Fruit fly (Drosophila melanogaster) whole organism, embryonic: Measurements from ENCODE around the gene CG3149.

Experiments used
- Adf1 ChIP-seq: fragments of 200-800 bp; sonication (Bioruptor generic); IDR thresholded peaks from 2 replicates; pipeline ENCODE4 v1.3.6; 2022; ENCODE audit warnings: missing biosample characterization, missing genetic modification characterization
- CG11085 ChIP-seq: fragments of 200-800 bp; sonication (Bioruptor generic); IDR thresholded peaks from 2 replicates; pipeline ENCODE4 v1.3.6; 2022; ENCODE audit warnings: missing biosample characterization, missing genetic modification characterization
- CG11093 ChIP-seq: fragments of 200-800 bp; sonication (Bioruptor generic); IDR thresholded peaks from 3 replicates; pipeline ENCODE4 v1.3.6; 2022; ENCODE audit warnings: missing biosample characterization, missing genetic modification characterization
- CG12104 ChIP-seq: fragments of 200-800 bp; sonication (Bioruptor generic); optimal IDR thresholded peaks from 3 replicates; lab custom pipeline; 2016; ENCODE audit warnings: missing biosample characterization, missing genetic modification characterization
- CG12155 ChIP-seq: fragments of 200-800 bp; sonication (Bioruptor generic); optimal IDR thresholded peaks from 3 replicates; lab custom pipeline; 2016; ENCODE audit warnings: missing biosample characterization, missing genetic modification characterization
- CG13894 ChIP-seq: fragments of 200-800 bp; sonication (Bioruptor generic); optimal IDR thresholded peaks from 3 replicates; lab custom pipeline; 2018; ENCODE audit warnings: missing biosample characterization, mild to moderate bottlenecking, missing genetic modification characterization, moderate library complexity
- CG14014 ChIP-seq: fragments of 200-800 bp; sonication (Bioruptor generic); IDR thresholded peaks from 2 replicates; pipeline ENCODE4 v1.3.6; 2022; ENCODE audit warnings: missing biosample characterization, missing genetic modification characterization
- CG1647 ChIP-seq: fragments of 200-800 bp; sonication (Bioruptor generic); optimal IDR thresholded peaks from 3 replicates; lab custom pipeline; 2016; ENCODE audit warnings: missing biosample characterization, missing genetic modification characterization
- CG1792 ChIP-seq: fragments of 200-800 bp; sonication (Bioruptor generic); optimal IDR thresholded peaks from 2 replicates; lab custom pipeline; 2016; ENCODE audit warnings: missing biosample characterization, missing genetic modification characterization
- CG18262 ChIP-seq: fragments of 200-800 bp; optimal IDR thresholded peaks from 3 replicates; lab custom pipeline; 2019; ENCODE audit warnings: missing biosample characterization, mild to moderate bottlenecking, missing genetic modification characterization, moderate library complexity
- CG2889 ChIP-seq: fragments of 200-800 bp; sonication (Bioruptor generic); IDR thresholded peaks from 3 replicates; pipeline ENCODE4 v1.3.6; 2022; ENCODE audit warnings: missing biosample characterization, missing genetic modification characterization
- CG31388 ChIP-seq: fragments of 200-800 bp; sonication (Bioruptor generic); optimal IDR thresholded peaks from 2 replicates; lab custom pipeline; 2016; ENCODE audit warnings: missing biosample characterization, missing genetic modification characterization
- CG3163 ChIP-seq: fragments of 200-800 bp; sonication (Bioruptor generic); optimal IDR thresholded peaks from 3 replicates; lab custom pipeline; 2016; ENCODE audit warnings: missing biosample characterization, missing genetic modification characterization
- CG3281 ChIP-seq: fragments of 200-800 bp; sonication (Bioruptor generic); optimal IDR thresholded peaks from 3 replicates; lab custom pipeline; 2017; ENCODE audit warnings: missing biosample characterization, mild to moderate bottlenecking, missing genetic modification characterization
- CG33557 ChIP-seq: fragments of 200-800 bp; sonication (Bioruptor generic); optimal IDR thresholded peaks from 2 replicates; lab custom pipeline; 2019; ENCODE audit warnings: missing biosample characterization, mild to moderate bottlenecking, missing genetic modification characterization, moderate library complexity
- CG34376 ChIP-seq: fragments of 200-800 bp; sonication (Bioruptor generic); optimal IDR thresholded peaks from 2 replicates; lab custom pipeline; 2018; ENCODE audit warnings: missing biosample characterization, mild to moderate bottlenecking, missing genetic modification characterization
- CG34422 ChIP-seq: fragments of 200-800 bp; sonication (Bioruptor generic); IDR thresholded peaks from 3 replicates; pipeline ENCODE4 v1.3.6; 2022; ENCODE audit warnings: missing biosample characterization, missing genetic modification characterization
- CG4820 ChIP-seq: fragments of 200-800 bp; sonication (Bioruptor generic); optimal IDR thresholded peaks from 3 replicates; lab custom pipeline; 2016; ENCODE audit warnings: missing biosample characterization, missing genetic modification characterization
- CG7987 ChIP-seq: fragments of 200-800 bp; sonication (Bioruptor generic); optimal IDR thresholded peaks from 2 replicates; lab custom pipeline; 2018; ENCODE audit warnings: missing biosample characterization, mild to moderate bottlenecking, missing genetic modification characterization, moderate library complexity
- CG9727 ChIP-seq: fragments of 200-800 bp; sonication (Bioruptor generic); optimal IDR thresholded peaks from 3 replicates; lab custom pipeline; 2017; ENCODE audit warnings: missing biosample characterization, mild to moderate bottlenecking, missing genetic modification characterization
- CG9817 ChIP-seq: fragments of 200-800 bp; sonication (Bioruptor generic); optimal IDR thresholded peaks from 2 replicates; lab custom pipeline; 2018; ENCODE audit warnings: missing biosample characterization, mild to moderate bottlenecking, missing genetic modification characterization, moderate library complexity
- Camta ChIP-seq: fragments of 200-800 bp; sonication (Bioruptor generic); optimal IDR thresholded peaks from 2 replicates; lab custom pipeline; 2016; ENCODE audit warnings: missing biosample characterization, missing genetic modification characterization
- D19A ChIP-seq: fragments of 200-800 bp; optimal IDR thresholded peaks from 3 replicates; lab custom pipeline; 2019; ENCODE audit warnings: missing biosample characterization, mild to moderate bottlenecking, missing genetic modification characterization, moderate library complexity
- Dad ChIP-seq: fragments of 200-800 bp; sonication (Bioruptor generic); optimal IDR thresholded peaks from 3 replicates; lab custom pipeline; 2016; ENCODE audit warnings: missing biosample characterization, missing genetic modification characterization
- Deaf1 ChIP-seq: fragments of 200-800 bp; optimal IDR thresholded peaks from 3 replicates; lab custom pipeline; 2019; ENCODE audit warnings: missing biosample characterization, mild to moderate bottlenecking, missing genetic modification characterization, moderate library complexity
- Dip2 ChIP-seq: fragments of 200-800 bp; sonication (Bioruptor generic); IDR thresholded peaks from 2 replicates; pipeline ENCODE4 v1.3.6; 2022; ENCODE audit warnings: missing biosample characterization, missing genetic modification characterization
- HLH54F ChIP-seq: fragments of 200-800 bp; sonication (Bioruptor generic); optimal IDR thresholded peaks from 3 replicates; lab custom pipeline; 2016; ENCODE audit warnings: missing biosample characterization, missing genetic modification characterization
- Hmx ChIP-seq: fragments of 200-800 bp; sonication (Bioruptor generic); optimal IDR thresholded peaks from 2 replicates; lab custom pipeline; 2016; ENCODE audit warnings: missing biosample characterization, missing genetic modification characterization
- Lpt ChIP-seq: fragments of >200 bp; optimal IDR thresholded peaks from 2 replicates; lab custom pipeline; 2018; ENCODE audit warnings: missing biosample characterization, missing genetic modification characterization
- Mrtf ChIP-seq: fragments of 200-800 bp; sonication (Bioruptor generic); IDR thresholded peaks from 3 replicates; pipeline ENCODE4 v1.3.6; 2022; ENCODE audit warnings: missing biosample characterization, missing genetic modification characterization
- NC2α ChIP-seq: fragments of 200-800 bp; sonication (Bioruptor generic); optimal IDR thresholded peaks from 2 replicates; lab custom pipeline; 2016; ENCODE audit warnings: missing biosample characterization, missing genetic modification characterization
- Opbp ChIP-seq: fragments of 200-800 bp; sonication (Bioruptor generic); IDR thresholded peaks from 3 replicates; pipeline ENCODE4 v1.3.6; 2022; ENCODE audit warnings: missing biosample characterization, missing genetic modification characterization; ENCODE audit not compliant: partially characterized antibody
- Sry-β ChIP-seq: fragments of 200-800 bp; sonication (Bioruptor generic); optimal IDR thresholded peaks from 2 replicates; lab custom pipeline; 2018; ENCODE audit warnings: missing biosample characterization, mild to moderate bottlenecking, missing genetic modification characterization, moderate library complexity
- Sry-δ ChIP-seq: fragments of 200-800 bp; sonication (Bioruptor generic); optimal IDR thresholded peaks from 2 replicates; lab custom pipeline; 2016; ENCODE audit warnings: missing biosample characterization, missing genetic modification characterization
- Vsx1 ChIP-seq: fragments of 200-800 bp; sonication (Bioruptor generic); optimal IDR thresholded peaks from 2 replicates; lab custom pipeline; 2017; ENCODE audit warnings: missing biosample characterization, mild to moderate bottlenecking, missing genetic modification characterization, missing genetic modification reagents
- bigmax ChIP-seq: fragments of 200-800 bp; sonication (Bioruptor generic); optimal IDR thresholded peaks from 2 replicates; lab custom pipeline; 2018; ENCODE audit warnings: missing biosample characterization, mild to moderate bottlenecking, missing genetic modification characterization
- cad ChIP-seq: fragments of >200 bp; optimal IDR thresholded peaks from 2 replicates; lab custom pipeline; 2017; ENCODE audit warnings: missing biosample characterization, missing genetic modification characterization
- cato ChIP-seq: fragments of 200-800 bp; sonication (Bioruptor generic); optimal IDR thresholded peaks from 2 replicates; lab custom pipeline; 2016; ENCODE audit warnings: missing biosample characterization, missing genetic modification characterization, borderline replicate concordance
- crc ChIP-seq: fragments of 200-800 bp; sonication (Bioruptor generic); optimal IDR thresholded peaks from 2 replicates; lab custom pipeline; 2016; ENCODE audit warnings: missing biosample characterization, missing genetic modification characterization
- dmrt99B ChIP-seq: fragments of 200-800 bp; sonication (Bioruptor generic); optimal IDR thresholded peaks from 2 replicates; lab custom pipeline; 2018; ENCODE audit warnings: missing biosample characterization, mild to moderate bottlenecking, missing genetic modification characterization, moderate library complexity
- eve ChIP-seq, 2 experiments: fragments of >200 bp; optimal IDR thresholded peaks; 2 replicates each; lab custom pipeline; 2017; ENCODE audit warnings: missing biosample characterization in 2 of 2, missing genetic modification characterization in 2 of 2
- inv ChIP-seq: fragments of 200-800 bp; sonication (Bioruptor generic); IDR thresholded peaks from 2 replicates; pipeline ENCODE4 v1.3.6; 2022; ENCODE audit warnings: missing biosample characterization, missing genetic modification characterization; ENCODE audit not compliant: partially characterized antibody
- kah ChIP-seq: fragments of 200-800 bp; sonication (Bioruptor generic); optimal IDR thresholded peaks from 2 replicates; lab custom pipeline; 2018; ENCODE audit warnings: missing biosample characterization, mild to moderate bottlenecking, missing genetic modification characterization
- knrl ChIP-seq: fragments of 200-800 bp; sonication (Bioruptor generic); IDR thresholded peaks from 3 replicates; pipeline ENCODE4 v1.3.6; 2022; ENCODE audit warnings: missing biosample characterization, missing genetic modification characterization; ENCODE audit not compliant: partially characterized antibody
- sna ChIP-seq: fragments of 200-800 bp; sonication (Bioruptor generic); IDR thresholded peaks from 2 replicates; pipeline ENCODE4 v1.3.6; 2022; ENCODE audit warnings: missing biosample characterization, missing genetic modification characterization; ENCODE audit not compliant: partially characterized antibody
- sob ChIP-seq: fragments of 200-800 bp; sonication (Bioruptor generic); IDR thresholded peaks from 2 replicates; pipeline ENCODE4 v1.3.6; 2022; ENCODE audit warnings: missing biosample characterization, missing genetic modification characterization
- stc ChIP-seq: fragments of 200-800 bp; sonication (Bioruptor generic); IDR thresholded peaks from 2 replicates; pipeline ENCODE4 v1.3.6; 2022; ENCODE audit warnings: missing biosample characterization, missing genetic modification characterization
- tll ChIP-seq, 2 experiments: fragments of 200-800 bp in 1 of 2; fragments of >200 bp in 1 of 2; sonication (Bioruptor generic) in 1 of 2; optimal IDR thresholded peaks; 2 replicates each; lab custom pipeline; 2017 to 2019; ENCODE audit warnings: missing biosample characterization in 2 of 2, missing genetic modification characterization in 2 of 2, mild to moderate bottlenecking in 1 of 2, moderate library complexity in 1 of 2
- vvl ChIP-seq: fragments of 200-800 bp; sonication (Bioruptor generic); IDR thresholded peaks from 2 replicates; pipeline ENCODE4 v1.3.6; 2022; ENCODE audit warnings: missing biosample characterization, missing genetic modification characterization
- zen2 ChIP-seq: fragments of 200-800 bp; sonication (Bioruptor generic); IDR thresholded peaks from 3 replicates; pipeline ENCODE4 v1.3.6; 2022; ENCODE audit warnings: missing biosample characterization, missing genetic modification characterization; ENCODE audit not compliant: partially characterized antibody

The CG3149 gene

DNA sequence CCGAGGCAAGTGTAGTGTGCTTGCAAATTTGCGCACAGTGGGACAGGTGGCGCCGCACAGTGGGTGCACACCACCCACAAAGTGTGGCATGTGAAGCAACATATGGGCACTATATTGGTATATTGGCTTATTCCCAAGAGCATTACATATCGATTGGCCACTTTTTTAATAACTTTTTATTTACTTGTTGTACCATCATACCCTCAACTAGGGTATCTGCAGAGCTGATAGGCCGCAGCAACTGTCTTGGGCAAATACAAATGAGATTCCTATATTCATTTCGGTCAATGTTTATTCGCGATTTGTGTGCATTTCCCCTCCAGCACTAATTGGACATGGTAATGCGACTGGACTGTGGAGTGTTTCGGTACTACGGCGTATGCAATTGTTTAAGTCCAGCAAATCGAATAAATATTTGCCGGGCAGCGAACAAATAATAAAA, 29.8 kb upstream of the CG3149 start (continued):
- no peak for TF ChIP-seq CG9817
- peak; percentile 64; the same call in 1 of the 2 replicates for TF ChIP-seq CG14014 (GFP tag; lab: Robert Waterston, UW)
- peak; percentile 52 for TF ChIP-seq CG9727 (GFP tag; lab: Kevin White, UChicago)
- peak; percentile 28 for TF ChIP-seq Sry-β
- TF ChIP-seq Adf1 (GFP tag; lab: Robert Waterston, UW): no peak
- TF ChIP-seq CG18262: peak; percentile 40
- no peak for TF ChIP-seq Deaf1 (tag; lab: Kevin White, UChicago)
- TF ChIP-seq Dip2: no peak
- no peak for TF ChIP-seq Lpt (GFP tag; lab: Kevin White, UChicago)
- TF ChIP-seq CG3163 (GFP tag; lab: Kevin White, UChicago): no peak
- TF ChIP-seq HLH54F (GFP tag; lab: Kevin White, UChicago): peak; percentile 30
- peak; percentile 36 for TF ChIP-seq CG7987 (GFP tag; lab: Kevin White, UChicago)
- no peak for TF ChIP-seq kah (GFP tag; lab: Kevin White, UChicago)
- TF ChIP-seq knrl (GFP tag; lab: Robert Waterston, UW): no peak
- TF ChIP-seq CG34422: peak; percentile 24; the same call in 1 of the 3 replicates
- no peak for TF ChIP-seq Hmx (GFP tag; lab: Kevin White, UChicago)
- TF ChIP-seq CG12155 (GFP tag; lab: Kevin White, UChicago): no peak
- TF ChIP-seq zen2 (GFP tag; lab: Robert Waterston, UW): no peak
- TF ChIP-seq eve (GFP tag; optimal IDR thresholded peaks at IDR 0.05; lab: Kevin White, UChicago): peak in 1 of 2 experiments; percentile 42
- peak; percentile 32 for TF ChIP-seq D19A (tag; lab: Kevin White, UChicago)
- TF ChIP-seq CG33557: peak; percentile 54
- peak; percentile 52 for TF ChIP-seq dmrt99B (tag; lab: Kevin White, UChicago)
- TF ChIP-seq Vsx1: peak; percentile 21
- TF ChIP-seq Sry-δ (GFP tag; lab: Kevin White, UChicago): no peak
- no peak for TF ChIP-seq Opbp (GFP tag; lab: Robert Waterston, UW)
- TF ChIP-seq NC2α (GFP tag; lab: Kevin White, UChicago): no peak
- TF ChIP-seq Dad (GFP tag; lab: Kevin White, UChicago): peak; percentile 7
- peak; percentile 23 for TF ChIP-seq CG4820
- TF ChIP-seq CG11093 (GFP tag; lab: Robert Waterston, UW): peak; percentile 51; the same call in 1 of the 3 replicates
- TF ChIP-seq CG1792: no peak
- peak; percentile 44; the same call in 1 of the 3 replicates for TF ChIP-seq Mrtf
- TF ChIP-seq CG11085 (GFP tag; lab: Robert Waterston, UW): no peak
- TF ChIP-seq CG13894 (tag; lab: Kevin White, UChicago): no peak
- TF ChIP-seq CG31388 (GFP tag; lab: Kevin White, UChicago): no peak
- TF ChIP-seq CG1647: peak; percentile 1
- peak; percentile 16; the same call in 1 of the 2 replicates for TF ChIP-seq sob
- TF ChIP-seq CG3281: no peak
- TF ChIP-seq sna (GFP tag; lab: Robert Waterston, UW): no peak
- no peak for TF ChIP-seq CG34376 (GFP tag; lab: Kevin White, UChicago)
- TF ChIP-seq bigmax: no peak
- TF ChIP-seq vvl (GFP tag; lab: Robert Waterston, UW): peak; percentile 55; the same call in 1 of the 2 replicates
- peak; percentile 15 for TF ChIP-seq CG12104 (GFP tag; lab: Kevin White, UChicago)
- no peak for TF ChIP-seq inv (GFP tag; lab: Robert Waterston, UW)
- TF ChIP-seq stc (GFP tag; lab: Robert Waterston, UW): peak; percentile 44; the same call in 1 of the 2 replicates
- TF ChIP-seq Camta: peak; percentile 52
- TF ChIP-seq CG2889 (GFP tag; lab: Robert Waterston, UW): 0 out of 3 replicates have a peak, but pooled peaks have one; percentile 46
- TF ChIP-seq cato: peak; percentile 20
- TF ChIP-seq tll (GFP tag; optimal IDR thresholded peaks at IDR 0.05; lab: Kevin White, UChicago): no peak
- peak; percentile 17 for TF ChIP-seq crc
- TF ChIP-seq cad: no peak
